Fruit fly (Drosophila melanogaster): ENCODE data around the gene CG15803.

dm6 chr3R:18380251-18380812 lies 19.8 kb upstream of the CG15803 start:
- TF ChIP-seq CG14711 (tag; optimal IDR thresholded peaks at IDR 0.05) = no peak
- TF ChIP-seq toe (GFP tag; optimal IDR thresholded peaks at IDR 0.05) = no peak
- peak; percentile 71 for TF ChIP-seq kay (GFP tag; ENCODE audit: borderline replicate concordance)
- no peak for TF ChIP-seq pad (GFP tag; optimal IDR thresholded peaks at IDR 0.05)
- no peak for TF ChIP-seq CG1620 (GFP tag; optimal IDR thresholded peaks at IDR 0.05)
- TF ChIP-seq CG7045 (GFP tag; optimal IDR thresholded peaks at IDR 0.05) = no peak
- TF ChIP-seq tj (GFP tag; optimal IDR thresholded peaks at IDR 0.05) = no peak
- TF ChIP-seq CG11617 (GFP tag; optimal IDR thresholded peaks at IDR 0.05) = no peak
- TF ChIP-seq CG33017 (tag; optimal IDR thresholded peaks at IDR 0.05) = no peak

Data from whole organism, adult.